Worm (Caenorhabditis elegans) whole organism, L4 larva: ENCODE results near the gene W01D2.3.

Experiments
- F26F4.8 ChIP-seq: fragments of 200-800 bp; sonication (Bioruptor generic); conservative IDR thresholded peaks from 2 replicates; pipeline ENCODE4 v1.3.6; 2022; ENCODE audit warnings: missing genetic modification characterization, missing compliant biosample characterization
- F44E2.7 ChIP-seq: fragments of 200-800 bp; sonication (Bioruptor generic); IDR thresholded peaks from 2 replicates; pipeline ENCODE4 v2.1.2; 2022; ENCODE audit warnings: missing genetic modification characterization, missing compliant biosample characterization
- F49E8.2 ChIP-seq: sonication (generic microtip); optimal IDR thresholded peaks from 2 replicates; lab custom pipeline; 2016; ENCODE audit warnings: missing compliant biosample characterization, mild to moderate bottlenecking, missing genetic modification characterization, borderline replicate concordance
- T26A8.4 ChIP-seq: fragments of 200-800 bp; sonication (Bioruptor generic); IDR thresholded peaks from 2 replicates; pipeline ENCODE4 v1.3.6; 2022; ENCODE audit warnings: missing genetic modification characterization, missing compliant biosample characterization
- Y105C5A.15 ChIP-seq: fragments of 200-800 bp; sonication (Bioruptor generic); IDR thresholded peaks from 2 replicates; pipeline ENCODE4 v1.3.6; 2022; ENCODE audit warnings: missing genetic modification characterization, missing compliant biosample characterization
- Y48G9A.11 ChIP-seq: fragments of 200-800 bp; sonication (Bioruptor generic); IDR thresholded peaks from 2 replicates; pipeline ENCODE4 v1.3.6; 2022; ENCODE audit warnings: missing genetic modification reagents, missing genetic modification characterization, missing compliant biosample characterization
- arid-1 ChIP-seq: fragments of 200-800 bp; sonication (Bioruptor generic); conservative IDR thresholded peaks from 2 replicates; pipeline ENCODE4 v1.3.6; 2022; ENCODE audit warnings: missing genetic modification reagents, missing genetic modification characterization, missing compliant biosample characterization
- ceh-28 ChIP-seq: fragments of 150-350 bp; optimal IDR thresholded peaks from 2 replicates; lab custom pipeline; 2014; ENCODE audit warnings: missing biosample characterization, missing genetic modification reagents, missing genetic modification characterization
- dmd-8 ChIP-seq: fragments of 200-800 bp; sonication (Bioruptor generic); IDR thresholded peaks from 2 replicates; pipeline ENCODE4 v1.3.6; 2022; ENCODE audit warnings: missing genetic modification characterization, missing compliant biosample characterization
- dmd-9 ChIP-seq: fragments of 200-800 bp; sonication (Bioruptor generic); IDR thresholded peaks from 2 replicates; pipeline ENCODE4 v1.3.6; 2022; ENCODE audit warnings: missing genetic modification reagents, missing genetic modification characterization, missing compliant biosample characterization
- dpl-1 ChIP-seq: fragments of 150-350 bp; optimal IDR thresholded peaks from 2 replicates; lab custom pipeline; 2014; ENCODE audit warnings: missing biosample characterization, missing genetic modification reagents, missing genetic modification characterization
- dve-1 ChIP-seq: sonication (generic microtip); optimal IDR thresholded peaks from 2 replicates; lab custom pipeline; 2017; ENCODE audit warnings: antibody characterized with exemption, mild to moderate bottlenecking, missing genetic modification characterization, missing compliant biosample characterization; ENCODE audit not compliant: insufficient read depth
- egl-43 ChIP-seq: fragments of 200-800 bp; sonication (Bioruptor generic); IDR thresholded peaks from 2 replicates; pipeline ENCODE4 v1.3.6; 2022; ENCODE audit warnings: missing genetic modification reagents, missing genetic modification characterization, missing compliant biosample characterization
- lim-7 ChIP-seq: fragments of 200-800 bp; sonication (Bioruptor generic); IDR thresholded peaks from 2 replicates; pipeline ENCODE4 v1.3.6; 2022; ENCODE audit warnings: missing genetic modification characterization, missing compliant biosample characterization
- lin-1 ChIP-seq: fragments of 200-800 bp; sonication (Bioruptor generic); IDR thresholded peaks from 2 replicates; pipeline ENCODE4 v1.3.6; 2022; ENCODE audit warnings: missing genetic modification reagents, missing genetic modification characterization, missing compliant biosample characterization
- lin-13 ChIP-seq: fragments of 150-350 bp; optimal IDR thresholded peaks from 2 replicates; lab custom pipeline; 2014; ENCODE audit warnings: missing biosample characterization, missing genetic modification reagents, missing genetic modification characterization
- lin-15B ChIP-seq: fragments of 150-350 bp; sonication (generic microtip); optimal IDR thresholded peaks from 3 replicates; lab custom pipeline; 2014; ENCODE audit warnings: missing biosample characterization, missing genetic modification characterization
- lin-38 ChIP-seq: fragments of 200-800 bp; sonication (Bioruptor generic); IDR thresholded peaks from 2 replicates; pipeline ENCODE4 v1.3.6; 2022; ENCODE audit warnings: missing genetic modification reagents, missing genetic modification characterization, missing compliant biosample characterization
- lir-3 ChIP-seq: sonication (generic microtip); optimal IDR thresholded peaks from 2 replicates; lab custom pipeline; 2016; ENCODE audit warnings: mild to moderate bottlenecking, missing genetic modification characterization, missing compliant biosample characterization
- mep-1 ChIP-seq: fragments of 150-350 bp; sonication (generic microtip); optimal IDR thresholded peaks from 3 replicates; lab custom pipeline; 2014; ENCODE audit warnings: missing biosample characterization, missing genetic modification characterization
- nhr-25 ChIP-seq: sonication (generic microtip); optimal IDR thresholded peaks from 2 replicates; lab custom pipeline; 2017; ENCODE audit warnings: missing genetic modification characterization, mild to moderate bottlenecking, missing compliant biosample characterization, antibody characterized with exemption, moderate library complexity, borderline replicate concordance; ENCODE audit not compliant: insufficient read depth
- sdz-12 ChIP-seq: fragments of 200-800 bp; sonication (Bioruptor generic); optimal IDR thresholded peaks from 2 replicates; lab custom pipeline; 2018; ENCODE audit warnings: mild to moderate bottlenecking, missing genetic modification characterization, missing compliant biosample characterization
- set-16 ChIP-seq: fragments of 200-800 bp; sonication (Bioruptor generic); IDR thresholded peaks from 2 replicates; pipeline ENCODE4 v1.3.6; 2022; ENCODE audit warnings: missing genetic modification reagents, missing genetic modification characterization, missing compliant biosample characterization
- skn-1 ChIP-seq: fragments of 150-350 bp; optimal IDR thresholded peaks from 2 replicates; lab custom pipeline; 2014; ENCODE audit warnings: missing biosample characterization, missing genetic modification characterization
- snpc-4 ChIP-seq: fragments of 150-350 bp; optimal IDR thresholded peaks from 2 replicates; lab custom pipeline; 2014; ENCODE audit warnings: missing biosample characterization, missing genetic modification characterization
- unc-62 ChIP-seq, 3 experiments: fragments of 150-350 bp in 1 of 3; sonication (generic microtip); optimal IDR thresholded peaks in 2 of 3; peaks in 1 of 3; 1 replicate in 1 of 3; 2 replicates in 2 of 3; lab custom pipeline; 2014 to 2017; ENCODE audit warnings: missing biosample characterization in 3 of 3, missing genetic modification characterization in 3 of 3, missing genetic modification reagents in 3 of 3, missing genotype in 1 of 3

The W01D2.3 gene

ce11 chrII:14778092-14778491, 26.0 kb downstream of the W01D2.3 start, which contains the start of gene Y54E2A.8:
TSS of gene Y54E2A.8 (plus strand) at chrII:14778345.
- TF ChIP-seq dve-1 (tag; lab: Kevin White, UChicago) (no peak), lin-38 (GFP tag; lab: Robert Waterston, UW) (0 out of 2 replicates have a peak, but pooled peaks have one; percentile 12), F49E8.2 (tag; lab: Kevin White, UChicago) (peak; percentile 12)

- no peak for TF ChIP-seq lin-13 (GFP tag; lab: Kevin White, UChicago)
- TF ChIP-seq dmd-9 (GFP tag; lab: Robert Waterston, UW), result no peak
- no peak for TF ChIP-seq dmd-8
- no peak for TF ChIP-seq F44E2.7 (GFP tag; lab: Robert Waterston, UW)
- no peak for TF ChIP-seq arid-1 (GFP tag; lab: Robert Waterston, UW)
- no peak for TF ChIP-seq dpl-1 (GFP tag; lab: Kevin White, UChicago)
- no peak for TF ChIP-seq skn-1 (tag; lab: Kevin White, UChicago)
- no peak for TF ChIP-seq lim-7 (GFP tag; lab: Robert Waterston, UW)
- no peak for TF ChIP-seq sdz-12 (GFP tag; lab: Kevin White, UChicago)
- no peak for TF ChIP-seq nhr-25 (tag; lab: Kevin White, UChicago)
- no peak for TF ChIP-seq Y48G9A.11 (GFP tag; lab: Robert Waterston, UW)
- TF ChIP-seq T26A8.4 (GFP tag; lab: Robert Waterston, UW), result no peak
- TF ChIP-seq lin-1 (GFP tag; lab: Robert Waterston, UW), result no peak
- TF ChIP-seq lin-15B (tag; lab: Kevin White, UChicago), result no peak
Measured at ce11 chrII:14772956-14773788, 30.9 kb downstream of the W01D2.3 start, which contains the start of gene Y54E2A.7. TSS of gene Y54E2A.7 (minus strand) at chrII:14773006.

ce11 chrII:14772113-14772512, 32.0 kb downstream of the W01D2.3 start:
- TF ChIP-seq set-16 (GFP tag; lab: Robert Waterston, UW) (peak; percentile 69), Y105C5A.15 (GFP tag; lab: Robert Waterston, UW) (no peak)

ce11 chrII:14771096-14771495, 33.0 kb downstream of the W01D2.3 start:
- peak; percentile 72 for TF ChIP-seq set-16 (GFP tag; lab: Robert Waterston, UW)
- peak in 1 of 2 experiments; percentile 79 for TF ChIP-seq unc-62 (GFP tag; optimal IDR thresholded peaks at IDR 0.05 in 1 of 2; lab: Kevin White, UChicago)
- no peak for TF ChIP-seq unc-62 (tag; optimal IDR thresholded peaks at IDR 0.05; lab: Kevin White, UChicago)
- TF ChIP-seq F26F4.8 (GFP tag; lab: Robert Waterston, UW), result no peak
- TF ChIP-seq, all 104 proteins: peak for 2

DNA sequence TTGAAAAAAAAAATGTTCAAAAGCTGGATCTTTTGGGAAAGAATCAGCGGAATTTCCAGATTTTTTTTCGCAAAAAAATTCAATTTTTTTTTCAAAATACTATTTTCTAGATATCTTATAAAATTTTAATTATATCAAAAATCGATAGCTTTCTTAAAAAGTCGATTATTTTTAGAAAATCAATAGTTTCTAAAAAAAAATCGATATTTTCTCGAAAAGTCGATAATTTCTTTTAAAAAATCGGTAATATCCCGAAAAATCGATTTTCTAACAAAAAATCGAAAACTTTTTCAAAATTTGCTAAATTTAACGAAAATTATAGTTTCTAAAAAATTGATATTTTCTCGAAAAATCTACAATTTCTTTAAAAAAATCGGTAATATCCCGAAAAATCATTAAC, 35.3 kb downstream of the W01D2.3 start:
- TF ChIP-seq skn-1 (tag; lab: Kevin White, UChicago), result no peak
- TF ChIP-seq ceh-28 (tag; lab: Kevin White, UChicago), result peak; percentile 61
- TF ChIP-seq snpc-4 (tag; lab: Kevin White, UChicago), result no peak
- TF ChIP-seq mep-1 (tag; lab: Kevin White, UChicago), result no peak
- no peak for TF ChIP-seq lir-3 (tag; lab: Kevin White, UChicago)

ce11 chrII:14765697-14766096, 38.4 kb downstream of the W01D2.3 start:
- TF ChIP-seq set-16 (GFP tag; lab: Robert Waterston, UW) (peak; percentile 41; the same call in 1 of the 2 replicates), egl-43 (GFP tag; lab: Robert Waterston, UW) (peak; percentile 62; the same call in 1 of the 2 replicates)
